Fruit fly (Drosophila melanogaster) whole organism, embryonic: Measurements from ENCODE around the gene CG42299.

Source experiments
- B-H2 ChIP-seq: fragments of 200-800 bp; sonication (Bioruptor generic); optimal IDR thresholded peaks from 2 replicates; lab custom pipeline; 2018; ENCODE audit warnings: missing biosample characterization, mild to moderate bottlenecking, missing genetic modification characterization
- BEAF-32 ChIP-seq: fragments of 200-800 bp; sonication (Bioruptor generic); optimal IDR thresholded peaks from 3 replicates; lab custom pipeline; 2017; ENCODE audit warnings: missing biosample characterization, missing genetic modification characterization, mild to moderate bottlenecking, moderate library complexity, missing genetic modification reagents
- CG10959 ChIP-seq: fragments of 200-800 bp; sonication (Bioruptor generic); IDR thresholded peaks from 2 replicates; pipeline ENCODE4 v1.3.6; 2022; ENCODE audit warnings: missing biosample characterization, missing genetic modification characterization
- CG11398 ChIP-seq: fragments of 200-800 bp; sonication (Bioruptor generic); optimal IDR thresholded peaks from 2 replicates; lab custom pipeline; 2016; ENCODE audit warnings: missing biosample characterization, missing genetic modification characterization
- CG11696 ChIP-seq: fragments of 200-800 bp; sonication (Bioruptor generic); IDR thresholded peaks from 2 replicates; pipeline ENCODE4 v1.3.6; 2022; ENCODE audit warnings: missing biosample characterization, missing genetic modification characterization
- CG11723 ChIP-seq: fragments of 200-800 bp; sonication (Bioruptor generic); optimal IDR thresholded peaks from 2 replicates; lab custom pipeline; 2017; ENCODE audit warnings: missing biosample characterization, mild to moderate bottlenecking, missing genetic modification characterization
- CG12155 ChIP-seq: fragments of 200-800 bp; sonication (Bioruptor generic); optimal IDR thresholded peaks from 3 replicates; lab custom pipeline; 2016; ENCODE audit warnings: missing biosample characterization, missing genetic modification characterization
- CG14441 ChIP-seq: fragments of 200-800 bp; sonication (Bioruptor generic); IDR thresholded peaks from 2 replicates; pipeline ENCODE4 v1.3.6; 2022; ENCODE audit warnings: missing biosample characterization, missing genetic modification characterization
- CG14667 ChIP-seq: fragments of 200-800 bp; sonication (Bioruptor generic); IDR thresholded peaks from 2 replicates; pipeline ENCODE4 v1.3.6; 2022; ENCODE audit warnings: missing biosample characterization, missing genetic modification characterization
- CG14860 ChIP-seq: fragments of 200-800 bp; sonication (Bioruptor generic); IDR thresholded peaks from 3 replicates; pipeline ENCODE4 v1.3.6; 2022; ENCODE audit warnings: missing biosample characterization, missing genetic modification characterization; ENCODE audit not compliant: partially characterized antibody
- CG15073 ChIP-seq: fragments of 200-800 bp; sonication (Bioruptor generic); optimal IDR thresholded peaks from 2 replicates; lab custom pipeline; 2016; ENCODE audit warnings: missing biosample characterization, missing genetic modification characterization
- CG17328 ChIP-seq: fragments of 200-800 bp; sonication (Bioruptor generic); IDR thresholded peaks from 2 replicates; pipeline ENCODE4 v1.3.6; 2022; ENCODE audit warnings: missing biosample characterization, missing genetic modification characterization
- CG2202 ChIP-seq: fragments of 200-800 bp; sonication (Bioruptor generic); optimal IDR thresholded peaks from 2 replicates; lab custom pipeline; 2018; ENCODE audit warnings: missing biosample characterization, mild to moderate bottlenecking, missing genetic modification characterization
- CG2889 ChIP-seq: fragments of 200-800 bp; sonication (Bioruptor generic); IDR thresholded peaks from 3 replicates; pipeline ENCODE4 v1.3.6; 2022; ENCODE audit warnings: missing biosample characterization, missing genetic modification characterization
- CG30403 ChIP-seq: fragments of 200-800 bp; sonication (Bioruptor generic); optimal IDR thresholded peaks from 3 replicates; lab custom pipeline; 2016; ENCODE audit warnings: missing biosample characterization, missing genetic modification characterization
- CG3163 ChIP-seq: fragments of 200-800 bp; sonication (Bioruptor generic); optimal IDR thresholded peaks from 3 replicates; lab custom pipeline; 2016; ENCODE audit warnings: missing biosample characterization, missing genetic modification characterization
- CG33213 ChIP-seq: fragments of 200-800 bp; sonication (Bioruptor generic); optimal IDR thresholded peaks from 3 replicates; lab custom pipeline; 2016; ENCODE audit warnings: missing biosample characterization, missing genetic modification characterization
- CG3838 ChIP-seq: fragments of 200-800 bp; sonication (Bioruptor generic); optimal IDR thresholded peaks from 3 replicates; lab custom pipeline; 2016; ENCODE audit warnings: missing biosample characterization, missing genetic modification characterization
- CG5245 ChIP-seq: fragments of 200-800 bp; sonication (Bioruptor generic); optimal IDR thresholded peaks from 3 replicates; lab custom pipeline; 2016; ENCODE audit warnings: missing biosample characterization, missing genetic modification characterization
- CG7987 ChIP-seq: fragments of 200-800 bp; sonication (Bioruptor generic); optimal IDR thresholded peaks from 2 replicates; lab custom pipeline; 2018; ENCODE audit warnings: missing biosample characterization, mild to moderate bottlenecking, missing genetic modification characterization, moderate library complexity
- CHES-1-like ChIP-seq: fragments of 200-800 bp; sonication (Bioruptor generic); optimal IDR thresholded peaks from 2 replicates; lab custom pipeline; 2016; ENCODE audit warnings: missing biosample characterization, missing genetic modification characterization
- Chrac-16 ChIP-seq: fragments of 200-800 bp; sonication (Bioruptor generic); optimal IDR thresholded peaks from 3 replicates; lab custom pipeline; 2016; ENCODE audit warnings: missing biosample characterization, missing genetic modification characterization
- D ChIP-seq, 2 experiments: fragments of 200-800 bp in 1 of 2; fragments of >200 bp in 1 of 2; sonication (Bioruptor generic) in 1 of 2; optimal IDR thresholded peaks; 2 replicates in 1 of 2; 3 replicates in 1 of 2; lab custom pipeline; 2017; ENCODE audit warnings: mild to moderate bottlenecking in 1 of 2, missing biosample characterization in 1 of 2, missing genetic modification characterization in 1 of 2, missing genetic modification reagents in 1 of 2
- Ets97D ChIP-seq: fragments of 200-800 bp; sonication (Bioruptor generic); optimal IDR thresholded peaks from 3 replicates; lab custom pipeline; 2016; ENCODE audit warnings: missing biosample characterization, missing genetic modification characterization
- Gsc ChIP-seq: fragments of 200-800 bp; sonication (Bioruptor generic); IDR thresholded peaks from 2 replicates; pipeline ENCODE4 v1.3.6; 2022; ENCODE audit warnings: missing biosample characterization, missing genetic modification characterization
- Gug ChIP-seq: fragments of 200-800 bp; sonication (Bioruptor generic); IDR thresholded peaks from 4 replicates; pipeline ENCODE4 v1.3.6; 2022; ENCODE audit warnings: missing biosample characterization, missing genetic modification characterization
- Mad ChIP-seq: fragments of 200-800 bp; sonication (Bioruptor generic); optimal IDR thresholded peaks from 2 replicates; lab custom pipeline; 2016; ENCODE audit warnings: missing biosample characterization, missing genetic modification characterization
- Oli ChIP-seq: fragments of 200-800 bp; sonication (Bioruptor generic); optimal IDR thresholded peaks from 2 replicates; lab custom pipeline; 2018; ENCODE audit warnings: missing biosample characterization, mild to moderate bottlenecking, missing genetic modification characterization, moderate library complexity
- Rfx ChIP-seq: fragments of 200-800 bp; sonication (Bioruptor generic); IDR thresholded peaks from 2 replicates; pipeline ENCODE4 v1.3.6; 2022; ENCODE audit warnings: missing biosample characterization, missing genetic modification characterization
- Taf1 ChIP-seq: fragments of 200-800 bp; sonication (Bioruptor generic); IDR thresholded peaks from 2 replicates; pipeline ENCODE4 v1.3.6; 2022; ENCODE audit warnings: missing biosample characterization, missing genetic modification characterization
- ac ChIP-seq: fragments of 200-800 bp; sonication (Bioruptor generic); optimal IDR thresholded peaks from 3 replicates; lab custom pipeline; 2017; ENCODE audit warnings: missing biosample characterization, mild to moderate bottlenecking, missing genetic modification characterization
- aop ChIP-seq: fragments of 200-800 bp; sonication (Bioruptor generic); IDR thresholded peaks from 2 replicates; pipeline ENCODE4 v1.3.6; 2022; ENCODE audit warnings: missing biosample characterization, missing genetic modification characterization
- bsh ChIP-seq, 2 experiments: fragments of 200-800 bp; sonication (Bioruptor generic); optimal IDR thresholded peaks; 2 replicates each; lab custom pipeline; 2017 to 2018; ENCODE audit warnings: mild to moderate bottlenecking in 2 of 2, missing biosample characterization in 2 of 2, missing genetic modification characterization in 2 of 2, moderate library complexity in 1 of 2
- cato ChIP-seq: fragments of 200-800 bp; sonication (Bioruptor generic); optimal IDR thresholded peaks from 2 replicates; lab custom pipeline; 2016; ENCODE audit warnings: missing biosample characterization, missing genetic modification characterization, borderline replicate concordance
- caup ChIP-seq: fragments of 200-800 bp; sonication (Bioruptor generic); optimal IDR thresholded peaks from 3 replicates; lab custom pipeline; 2017; ENCODE audit warnings: missing biosample characterization, mild to moderate bottlenecking, missing genetic modification characterization, moderate library complexity; ENCODE audit not compliant: severe bottlenecking
- dimm ChIP-seq: fragments of 200-800 bp; sonication (Bioruptor generic); IDR thresholded peaks from 2 replicates; pipeline ENCODE4 v1.3.6; 2022; ENCODE audit warnings: missing biosample characterization, missing genetic modification characterization
- dmrt99B ChIP-seq: fragments of 200-800 bp; sonication (Bioruptor generic); optimal IDR thresholded peaks from 2 replicates; lab custom pipeline; 2018; ENCODE audit warnings: missing biosample characterization, mild to moderate bottlenecking, missing genetic modification characterization, moderate library complexity
- dpn ChIP-seq, 2 experiments: fragments of 200-800 bp; sonication (Bioruptor generic); optimal IDR thresholded peaks; 3 replicates each; lab custom pipeline; 2016; ENCODE audit warnings: missing biosample characterization in 2 of 2, missing genetic modification characterization in 2 of 2
- fd3F ChIP-seq: fragments of 200-800 bp; sonication (Bioruptor generic); optimal IDR thresholded peaks from 2 replicates; lab custom pipeline; 2018; ENCODE audit warnings: missing biosample characterization, mild to moderate bottlenecking, missing genetic modification characterization, moderate library complexity
- fd96Cb ChIP-seq: fragments of 200-800 bp; sonication (Bioruptor generic); optimal IDR thresholded peaks from 2 replicates; lab custom pipeline; 2018; ENCODE audit warnings: missing biosample characterization, mild to moderate bottlenecking, missing genetic modification characterization, moderate library complexity
- grn ChIP-seq: fragments of 200-800 bp; sonication (Bioruptor generic); optimal IDR thresholded peaks from 3 replicates; lab custom pipeline; 2017; ENCODE audit warnings: missing biosample characterization, missing genetic modification characterization
- ham ChIP-seq: fragments of 200-800 bp; sonication (Bioruptor generic); IDR thresholded peaks from 2 replicates; pipeline ENCODE4 v1.3.6; 2022; ENCODE audit warnings: missing biosample characterization, missing genetic modification characterization
- hth ChIP-seq: fragments of >200 bp; optimal IDR thresholded peaks from 2 replicates; lab custom pipeline; 2017; ENCODE audit warnings: inconsistent platforms
- insv ChIP-seq, 2 experiments: fragments of 200-800 bp; sonication (Bioruptor generic); optimal IDR thresholded peaks; 3 replicates each; lab custom pipeline; 2016 to 2018; ENCODE audit warnings: missing biosample characterization in 2 of 2, missing genetic modification characterization in 2 of 2
- kay ChIP-seq: fragments of 200-800 bp; sonication (Bioruptor generic); optimal IDR thresholded peaks from 2 replicates; lab custom pipeline; 2016; ENCODE audit warnings: missing biosample characterization, missing genetic modification characterization
- luna ChIP-seq: fragments of 200-800 bp; sonication (Bioruptor generic); optimal IDR thresholded peaks from 2 replicates; lab custom pipeline; 2016; ENCODE audit warnings: missing biosample characterization, missing genetic modification characterization
- org-1 ChIP-seq: fragments of 200-800 bp; sonication (Bioruptor generic); optimal IDR thresholded peaks from 2 replicates; lab custom pipeline; 2017; ENCODE audit warnings: missing biosample characterization, missing genetic modification characterization
- pita ChIP-seq: fragments of 200-800 bp; sonication (Bioruptor generic); optimal IDR thresholded peaks from 2 replicates; lab custom pipeline; 2017; ENCODE audit warnings: missing biosample characterization, mild to moderate bottlenecking, missing genetic modification characterization
- slou ChIP-seq: fragments of 200-800 bp; sonication (Bioruptor generic); optimal IDR thresholded peaks from 3 replicates; lab custom pipeline; 2016; ENCODE audit warnings: missing biosample characterization, missing genetic modification characterization
- unpg ChIP-seq: fragments of 200-800 bp; sonication (Bioruptor generic); optimal IDR thresholded peaks from 3 replicates; lab custom pipeline; 2018; ENCODE audit warnings: missing biosample characterization, mild to moderate bottlenecking, missing genetic modification characterization, moderate library complexity
- wdn ChIP-seq: fragments of 200-800 bp; sonication (Bioruptor generic); IDR thresholded peaks from 2 replicates; pipeline ENCODE4 v1.3.6; 2022; ENCODE audit warnings: missing biosample characterization, missing genetic modification characterization
- zen ChIP-seq: fragments of 200-800 bp; sonication (Bioruptor generic); optimal IDR thresholded peaks from 3 replicates; lab custom pipeline; 2018; ENCODE audit warnings: missing biosample characterization, mild to moderate bottlenecking, missing genetic modification characterization, moderate library complexity

The CG42299 gene

dm6 chrX:15582853-15583252 lies 7.4 kb upstream of the CG42299 start, which contains the start of the genes CG9215 and CG8097 (continued):
- TF ChIP-seq luna (peak; percentile 31), Taf1 (GFP tag; lab: Robert Waterston, UW) (no peak), hth (lab: Kevin White, UChicago) (no peak), CG7987 (GFP tag; lab: Kevin White, UChicago) (no peak), Ets97D (GFP tag; lab: Kevin White, UChicago) (peak; percentile 51), ac (GFP tag; lab: Kevin White, UChicago) (no peak), insv (GFP tag; optimal IDR thresholded peaks at IDR 0.05; lab: Kevin White, UChicago) (no peak), kay (GFP tag; lab: Kevin White, UChicago) (no peak), CG12155 (peak; percentile 30), bsh (GFP tag; optimal IDR thresholded peaks at IDR 0.05; lab: Kevin White, UChicago) (no peak), grn (GFP tag; lab: Kevin White, UChicago) (no peak), org-1 (no peak), D (optimal IDR thresholded peaks at IDR 0.05; lab: Kevin White, UChicago) (no peak), D (GFP tag; optimal IDR thresholded peaks at IDR 0.05; lab: Kevin White, UChicago) (no peak), dimm (GFP tag; lab: Robert Waterston, UW) (no peak), CG11696 (no peak), CG11398 (GFP tag; lab: Kevin White, UChicago) (no peak), fd3F (GFP tag; lab: Kevin White, UChicago) (no peak), pita (no peak), CG14860 (peak; percentile 96), wdn (GFP tag; lab: Robert Waterston, UW) (no peak), CG33213 (peak; percentile 3), CG11723 (no peak), Gug (GFP tag; lab: Robert Waterston, UW) (no peak), ham (no peak), slou (GFP tag; lab: Kevin White, UChicago) (peak; percentile 36), Rfx (peak; percentile 45; the same call in 1 of the 2 replicates), CG2889 (GFP tag; lab: Robert Waterston, UW) (no peak), aop (no peak), Mad (no peak), CG3838 (GFP tag; lab: Kevin White, UChicago) (no peak), fd96Cb (no peak), CG14667 (GFP tag; lab: Robert Waterston, UW) (no peak), B-H2 (no peak), CG3163 (no peak), Gsc (GFP tag; lab: Robert Waterston, UW) (no peak), caup (GFP tag; lab: Kevin White, UChicago) (no peak), CHES-1-like (peak; percentile 48), CG14441 (GFP tag; lab: Robert Waterston, UW) (no peak), BEAF-32 (peak; percentile 96), dpn (GFP tag; optimal IDR thresholded peaks at IDR 0.05; lab: Kevin White, UChicago) (peak; percentile 14 to 58), Chrac-16 (peak; percentile 40), CG5245 (GFP tag; lab: Kevin White, UChicago) (no peak), unpg (GFP tag; lab: Kevin White, UChicago) (no peak), CG10959 (no peak), CG2202 (tag; lab: Kevin White, UChicago) (no peak), cato (GFP tag; lab: Kevin White, UChicago) (no peak), dmrt99B (tag; lab: Kevin White, UChicago) (no peak), CG15073 (no peak), zen (tag; lab: Kevin White, UChicago) (no peak), CG17328 (GFP tag; lab: Robert Waterston, UW) (no peak), Oli (tag; lab: Kevin White, UChicago) (no peak), CG30403 (GFP tag; lab: Kevin White, UChicago) (peak; percentile 54)
